Worm (Caenorhabditis elegans) whole organism, L4 larva: Measurements from ENCODE around the gene fipr-1.

ENCODE experiments used
- F10B5.3 ChIP-seq: sonication (generic microtip); optimal IDR thresholded peaks from 2 replicates; lab custom pipeline; 2016; ENCODE audit warnings: mild to moderate bottlenecking, missing genetic modification characterization, missing compliant biosample characterization
- F37D6.2 ChIP-seq: sonication (generic microtip); optimal IDR thresholded peaks from 2 replicates; lab custom pipeline; 2016; ENCODE audit warnings: mild to moderate bottlenecking, missing genetic modification characterization, missing compliant biosample characterization
- F44E2.7 ChIP-seq: fragments of 200-800 bp; sonication (Bioruptor generic); IDR thresholded peaks from 2 replicates; pipeline ENCODE4 v2.1.2; 2022; ENCODE audit warnings: missing genetic modification characterization, missing compliant biosample characterization
- F49E8.2 ChIP-seq: sonication (generic microtip); optimal IDR thresholded peaks from 2 replicates; lab custom pipeline; 2016; ENCODE audit warnings: missing compliant biosample characterization, mild to moderate bottlenecking, missing genetic modification characterization, borderline replicate concordance
- T26A8.4 ChIP-seq: fragments of 200-800 bp; sonication (Bioruptor generic); IDR thresholded peaks from 2 replicates; pipeline ENCODE4 v1.3.6; 2022; ENCODE audit warnings: missing genetic modification characterization, missing compliant biosample characterization
- Y105C5A.15 ChIP-seq: fragments of 200-800 bp; sonication (Bioruptor generic); IDR thresholded peaks from 2 replicates; pipeline ENCODE4 v1.3.6; 2022; ENCODE audit warnings: missing genetic modification characterization, missing compliant biosample characterization
- Y48G9A.11 ChIP-seq: fragments of 200-800 bp; sonication (Bioruptor generic); IDR thresholded peaks from 2 replicates; pipeline ENCODE4 v1.3.6; 2022; ENCODE audit warnings: missing genetic modification reagents, missing genetic modification characterization, missing compliant biosample characterization
- ZK337.2 ChIP-seq: fragments of 200-800 bp; sonication (Bioruptor generic); IDR thresholded peaks from 2 replicates; pipeline ENCODE4 v1.3.6; 2022; ENCODE audit warnings: missing genetic modification reagents, missing genetic modification characterization, missing compliant biosample characterization
- ZK546.5 ChIP-seq, 2 experiments: sonication (generic microtip); optimal IDR thresholded peaks; 2 replicates each; lab custom pipeline; 2017; ENCODE audit warnings: missing biosample characterization in 2 of 2, missing genetic modification characterization in 2 of 2
- arid-1 ChIP-seq: fragments of 200-800 bp; sonication (Bioruptor generic); conservative IDR thresholded peaks from 2 replicates; pipeline ENCODE4 v1.3.6; 2022; ENCODE audit warnings: missing genetic modification reagents, missing genetic modification characterization, missing compliant biosample characterization
- attf-4 ChIP-seq: sonication (generic microtip); optimal IDR thresholded peaks from 3 replicates; lab custom pipeline; 2017; ENCODE audit warnings: missing biosample characterization, missing genetic modification characterization
- ceh-20 ChIP-seq: fragments of 200-800 bp; sonication (Bioruptor generic); IDR thresholded peaks from 2 replicates; pipeline ENCODE4 v1.3.6; 2022; ENCODE audit warnings: missing genetic modification reagents, missing genetic modification characterization, missing compliant biosample characterization
- ceh-44 ChIP-seq: fragments of 200-800 bp; sonication (Bioruptor generic); IDR thresholded peaks from 2 replicates; pipeline ENCODE4 v1.3.6; 2022; ENCODE audit warnings: missing genetic modification reagents, missing genetic modification characterization, missing compliant biosample characterization
- ces-1 ChIP-seq: fragments of 150-350 bp; sonication (generic microtip); optimal IDR thresholded peaks from 4 replicates; lab custom pipeline; 2014; ENCODE audit warnings: missing biosample characterization, missing genetic modification reagents, missing genetic modification characterization
- cey-2 ChIP-seq: sonication (generic microtip); optimal IDR thresholded peaks from 3 replicates; lab custom pipeline; 2017; ENCODE audit warnings: missing genetic modification characterization, mild to moderate bottlenecking, missing compliant biosample characterization, antibody characterized with exemption, borderline replicate concordance; ENCODE audit not compliant: insufficient read depth
- ctbp-1 ChIP-seq: fragments of 200-800 bp; sonication (Bioruptor generic); IDR thresholded peaks from 2 replicates; pipeline ENCODE4 v1.3.6; 2022; ENCODE audit warnings: missing genetic modification reagents, missing genetic modification characterization, missing compliant biosample characterization
- daf-12 ChIP-seq: fragments of 150-350 bp; optimal IDR thresholded peaks from 2 replicates; lab custom pipeline; 2014; ENCODE audit warnings: missing biosample characterization, missing genetic modification reagents, missing genetic modification characterization
- daf-16 ChIP-seq, 3 experiments: sonication (generic microtip); optimal IDR thresholded peaks; 2 replicates each; lab custom pipeline; 2016 to 2017; ENCODE audit warnings: missing genetic modification characterization in 3 of 3, missing genetic modification reagents in 3 of 3, mild to moderate bottlenecking in 2 of 3, missing compliant biosample characterization in 2 of 3, missing biosample characterization in 1 of 3, moderate library complexity in 1 of 3
- dmd-6 ChIP-seq: fragments of 200-800 bp; sonication (Bioruptor generic); IDR thresholded peaks from 2 replicates; pipeline ENCODE4 v1.3.6; 2022; ENCODE audit warnings: missing genetic modification reagents, missing genetic modification characterization, missing compliant biosample characterization
- dmd-9 ChIP-seq: fragments of 200-800 bp; sonication (Bioruptor generic); IDR thresholded peaks from 2 replicates; pipeline ENCODE4 v1.3.6; 2022; ENCODE audit warnings: missing genetic modification reagents, missing genetic modification characterization, missing compliant biosample characterization
- dpl-1 ChIP-seq: fragments of 150-350 bp; optimal IDR thresholded peaks from 2 replicates; lab custom pipeline; 2014; ENCODE audit warnings: missing biosample characterization, missing genetic modification reagents, missing genetic modification characterization
- duxl-1 ChIP-seq: sonication (generic microtip); optimal IDR thresholded peaks from 2 replicates; lab custom pipeline; 2016; ENCODE audit warnings: mild to moderate bottlenecking, missing genetic modification characterization, moderate library complexity, missing compliant biosample characterization; ENCODE audit not compliant: poor library complexity
- egl-43 ChIP-seq: fragments of 200-800 bp; sonication (Bioruptor generic); IDR thresholded peaks from 2 replicates; pipeline ENCODE4 v1.3.6; 2022; ENCODE audit warnings: missing genetic modification reagents, missing genetic modification characterization, missing compliant biosample characterization
- hlh-11 ChIP-seq: fragments of 200-800 bp; sonication (Bioruptor generic); optimal IDR thresholded peaks from 2 replicates; lab custom pipeline; 2018; ENCODE audit warnings: mild to moderate bottlenecking, missing genetic modification characterization, missing compliant biosample characterization
- hlh-30 ChIP-seq: sonication (generic microtip); optimal IDR thresholded peaks from 2 replicates; lab custom pipeline; 2017; ENCODE audit warnings: antibody characterized with exemption, mild to moderate bottlenecking, missing genetic modification characterization, missing compliant biosample characterization; ENCODE audit not compliant: insufficient read depth
- hmg-1.1 ChIP-seq: fragments of 200-800 bp; sonication (Bioruptor generic); IDR thresholded peaks from 2 replicates; pipeline ENCODE4 v1.3.6; 2022; ENCODE audit warnings: missing genetic modification reagents, missing genetic modification characterization, missing compliant biosample characterization
- jun-1 ChIP-seq: fragments of 150-350 bp; optimal IDR thresholded peaks from 2 replicates; lab custom pipeline; 2014; ENCODE audit warnings: missing biosample characterization, missing genetic modification reagents, missing genetic modification characterization
- lin-13 ChIP-seq: fragments of 150-350 bp; optimal IDR thresholded peaks from 2 replicates; lab custom pipeline; 2014; ENCODE audit warnings: missing biosample characterization, missing genetic modification reagents, missing genetic modification characterization
- lin-29 ChIP-seq: fragments of 200-800 bp; sonication (Bioruptor generic); IDR thresholded peaks from 2 replicates; pipeline ENCODE4 v1.3.6; 2022; ENCODE audit warnings: missing genetic modification reagents, missing genetic modification characterization, missing compliant biosample characterization
- lin-38 ChIP-seq: fragments of 200-800 bp; sonication (Bioruptor generic); IDR thresholded peaks from 2 replicates; pipeline ENCODE4 v1.3.6; 2022; ENCODE audit warnings: missing genetic modification reagents, missing genetic modification characterization, missing compliant biosample characterization
- lin-39 ChIP-seq: fragments of 150-350 bp; optimal IDR thresholded peaks from 2 replicates; lab custom pipeline; 2014; ENCODE audit warnings: missing biosample characterization, missing genetic modification reagents, missing genetic modification characterization
- lir-3 ChIP-seq: sonication (generic microtip); optimal IDR thresholded peaks from 2 replicates; lab custom pipeline; 2016; ENCODE audit warnings: mild to moderate bottlenecking, missing genetic modification characterization, missing compliant biosample characterization
- lsy-2 ChIP-seq, 2 experiments: fragments of 150-350 bp in 1 of 2; sonication (generic microtip) in 1 of 2; optimal IDR thresholded peaks; 2 replicates each; lab custom pipeline; 2014 to 2017; ENCODE audit warnings: missing biosample characterization in 2 of 2, missing genetic modification characterization in 2 of 2
- mdt-29 ChIP-seq: fragments of 200-800 bp; sonication (Bioruptor generic); IDR thresholded peaks from 2 replicates; pipeline ENCODE4 v1.3.6; 2022; ENCODE audit warnings: missing genetic modification reagents, missing genetic modification characterization, missing compliant biosample characterization
- mxl-3 ChIP-seq: fragments of 200-800 bp; sonication (Bioruptor generic); optimal IDR thresholded peaks from 2 replicates; lab custom pipeline; 2018; ENCODE audit warnings: mild to moderate bottlenecking, missing genetic modification characterization, missing compliant biosample characterization
- nhr-102 ChIP-seq: sonication (generic microtip); optimal IDR thresholded peaks from 2 replicates; lab custom pipeline; 2016; ENCODE audit warnings: mild to moderate bottlenecking, missing genetic modification characterization, moderate library complexity, missing compliant biosample characterization
- nhr-237 ChIP-seq: sonication (generic microtip); optimal IDR thresholded peaks from 2 replicates; lab custom pipeline; 2017; ENCODE audit warnings: missing biosample characterization, missing genetic modification characterization
- nhr-41 ChIP-seq: fragments of 200-800 bp; sonication (Bioruptor generic); IDR thresholded peaks from 2 replicates; pipeline ENCODE4 v1.3.6; 2022; ENCODE audit warnings: missing genetic modification reagents, missing genetic modification characterization, missing compliant biosample characterization
- nhr-42 ChIP-seq: fragments of 200-800 bp; sonication (Bioruptor generic); IDR thresholded peaks from 2 replicates; pipeline ENCODE4 v1.3.6; 2022; ENCODE audit warnings: missing genetic modification characterization, missing compliant biosample characterization
- nhr-48 ChIP-seq: sonication (generic microtip); optimal IDR thresholded peaks from 2 replicates; lab custom pipeline; 2016; ENCODE audit warnings: mild to moderate bottlenecking, missing genetic modification characterization, missing compliant biosample characterization
- php-3 ChIP-seq: fragments of 200-800 bp; sonication (Bioruptor generic); IDR thresholded peaks from 2 replicates; pipeline ENCODE4 v1.3.6; 2022; ENCODE audit warnings: missing genetic modification reagents, missing genetic modification characterization, missing compliant biosample characterization
- sdz-12 ChIP-seq: fragments of 200-800 bp; sonication (Bioruptor generic); optimal IDR thresholded peaks from 2 replicates; lab custom pipeline; 2018; ENCODE audit warnings: mild to moderate bottlenecking, missing genetic modification characterization, missing compliant biosample characterization
- set-16 ChIP-seq: fragments of 200-800 bp; sonication (Bioruptor generic); IDR thresholded peaks from 2 replicates; pipeline ENCODE4 v1.3.6; 2022; ENCODE audit warnings: missing genetic modification reagents, missing genetic modification characterization, missing compliant biosample characterization
- spr-1 ChIP-seq: sonication (generic microtip); optimal IDR thresholded peaks from 2 replicates; lab custom pipeline; 2016; ENCODE audit warnings: mild to moderate bottlenecking, missing genetic modification characterization, missing compliant biosample characterization
- spr-3 ChIP-seq: fragments of 200-800 bp; sonication (Bioruptor generic); optimal IDR thresholded peaks from 2 replicates; lab custom pipeline; 2018; ENCODE audit warnings: mild to moderate bottlenecking, missing genetic modification characterization, missing compliant biosample characterization
- tag-97 ChIP-seq: fragments of 200-800 bp; sonication (Bioruptor generic); IDR thresholded peaks from 2 replicates; pipeline ENCODE4 v1.3.6; 2022; ENCODE audit warnings: missing genetic modification characterization, missing compliant biosample characterization
- unc-130 ChIP-seq: sonication (generic microtip); optimal IDR thresholded peaks from 2 replicates; lab custom pipeline; 2016; ENCODE audit warnings: missing genetic modification reagents, missing genetic modification characterization, missing compliant biosample characterization
- unc-39 ChIP-seq: sonication (generic microtip); optimal IDR thresholded peaks from 2 replicates; lab custom pipeline; 2017; ENCODE audit warnings: missing biosample characterization, missing genetic modification characterization
- zfp-2 ChIP-seq: sonication (generic microtip); optimal IDR thresholded peaks from 2 replicates; lab custom pipeline; 2016; ENCODE audit warnings: mild to moderate bottlenecking, missing genetic modification characterization, missing compliant biosample characterization
- zip-2 ChIP-seq: fragments of 150-350 bp; optimal IDR thresholded peaks from 2 replicates; lab custom pipeline; 2014; ENCODE audit warnings: missing biosample characterization, missing genetic modification characterization

fipr-1 gene

ce11 chrV:12354193-12354830 lies 7.2 kb downstream of the fipr-1 start (continued):
- TF ChIP-seq cey-2, result no peak
- no peak for TF ChIP-seq lir-3 (tag; lab: Kevin White, UChicago)
- TF ChIP-seq mxl-3, result peak; percentile 10
- TF ChIP-seq Y105C5A.15 (GFP tag; lab: Robert Waterston, UW), result no peak
- no peak for TF ChIP-seq hlh-30 (tag; lab: Kevin White, UChicago)
- no peak for TF ChIP-seq nhr-42 (GFP tag; lab: Robert Waterston, UW)
- no peak for TF ChIP-seq dpl-1 (GFP tag; lab: Kevin White, UChicago)
- 0 out of 2 replicates have a peak, but pooled peaks have one; percentile 8 for TF ChIP-seq lin-29 (GFP tag; lab: Robert Waterston, UW)
- TF ChIP-seq unc-130 (GFP tag; lab: Kevin White, UChicago), result no peak
- TF ChIP-seq spr-3 (GFP tag; lab: Kevin White, UChicago), result no peak
- no peak for TF ChIP-seq hmg-1.1 (GFP tag; lab: Robert Waterston, UW)
- TF ChIP-seq daf-16 (GFP tag; optimal IDR thresholded peaks at IDR 0.05; lab: Kevin White, UChicago), result no peak
- no peak for TF ChIP-seq daf-16 (tag; optimal IDR thresholded peaks at IDR 0.05; lab: Kevin White, UChicago)
- TF ChIP-seq ZK337.2, result no peak
- TF ChIP-seq jun-1 (tag; lab: Kevin White, UChicago), result no peak
- TF ChIP-seq dmd-9, result no peak
- no peak for TF ChIP-seq attf-4 (tag; lab: Kevin White, UChicago)
- TF ChIP-seq ZK546.5 (tag; optimal IDR thresholded peaks at IDR 0.05; lab: Kevin White, UChicago), result no peak
- TF ChIP-seq ces-1 (GFP tag; lab: Kevin White, UChicago), result no peak
- TF ChIP-seq egl-43 (GFP tag; lab: Robert Waterston, UW), result no peak
- no peak for TF ChIP-seq ceh-20 (GFP tag; lab: Robert Waterston, UW)
- TF ChIP-seq lin-13 (GFP tag; lab: Kevin White, UChicago), result no peak
- TF ChIP-seq Y48G9A.11 (GFP tag; lab: Robert Waterston, UW), result no peak
- no peak for TF ChIP-seq ctbp-1 (GFP tag; lab: Robert Waterston, UW)
- TF ChIP-seq php-3 (GFP tag; lab: Robert Waterston, UW), result 0 out of 2 replicates have a peak, but pooled peaks have one; percentile 51
- TF ChIP-seq T26A8.4 (GFP tag; lab: Robert Waterston, UW), result peak; percentile 49; the same call in 1 of the 2 replicates
- no peak for TF ChIP-seq tag-97 (GFP tag; lab: Robert Waterston, UW)
- TF ChIP-seq nhr-41 (GFP tag; lab: Robert Waterston, UW), result no peak
- TF ChIP-seq nhr-48 (tag; lab: Kevin White, UChicago), result peak; percentile 54
- no peak for TF ChIP-seq unc-39
- peak; percentile 76 for TF ChIP-seq hlh-11 (tag; lab: Kevin White, UChicago)
- TF ChIP-seq ceh-44 (GFP tag; lab: Robert Waterston, UW), result no peak
- TF ChIP-seq duxl-1 (tag; lab: Kevin White, UChicago), result peak; percentile 9
- no peak for TF ChIP-seq lin-38 (GFP tag; lab: Robert Waterston, UW)
- no peak for TF ChIP-seq zfp-2
- TF ChIP-seq nhr-237 (tag; lab: Kevin White, UChicago), result no peak
- TF ChIP-seq nhr-102 (tag; lab: Kevin White, UChicago), result no peak
- TF ChIP-seq arid-1 (GFP tag; lab: Robert Waterston, UW), result no peak
- no peak for TF ChIP-seq zip-2 (tag; lab: Kevin White, UChicago)
- TF ChIP-seq sdz-12 (GFP tag; lab: Kevin White, UChicago), result no peak
- no peak for TF ChIP-seq lsy-2 (tag; optimal IDR thresholded peaks at IDR 0.05; lab: Kevin White, UChicago)
- TF ChIP-seq dmd-6 (GFP tag; lab: Robert Waterston, UW), result no peak
- no peak for TF ChIP-seq mdt-29
- no peak for TF ChIP-seq lin-39 (tag; lab: Kevin White, UChicago)
- TF ChIP-seq F37D6.2 (tag; lab: Kevin White, UChicago), result no peak
- no peak for TF ChIP-seq F49E8.2 (tag; lab: Kevin White, UChicago)
- TF ChIP-seq F10B5.3 (tag; lab: Kevin White, UChicago), result no peak
- TF ChIP-seq set-16, result no peak
- peak; percentile 39 for TF ChIP-seq spr-1 (tag; lab: Kevin White, UChicago)
- TF ChIP-seq F44E2.7 (GFP tag; lab: Robert Waterston, UW), result no peak
- TF ChIP-seq daf-12 (tag; lab: Kevin White, UChicago), result no peak
